Worm (Caenorhabditis elegans) whole organism, late embryonic: ENCODE data around the gene ZK180.8.

Experiments used
- C38D4.7 ChIP-seq: fragments of 200-800 bp; sonication (Bioruptor generic); optimal IDR thresholded peaks from 2 replicates; lab custom pipeline; 2018; ENCODE audit warnings: mild to moderate bottlenecking, missing genetic modification characterization, moderate library complexity, missing compliant biosample characterization
- T23F11.4 ChIP-seq: fragments of 200-800 bp; sonication (Bioruptor generic); optimal IDR thresholded peaks from 2 replicates; lab custom pipeline; 2018; ENCODE audit warnings: mild to moderate bottlenecking, missing genetic modification characterization, missing compliant biosample characterization
- Y22D7AL.16 ChIP-seq: sonication (generic microtip); optimal IDR thresholded peaks from 2 replicates; lab custom pipeline; 2016; ENCODE audit warnings: missing genetic modification characterization, missing compliant biosample characterization
- ahr-1 ChIP-seq: sonication (generic microtip); optimal IDR thresholded peaks from 2 replicates; lab custom pipeline; 2016; ENCODE audit warnings: missing genetic modification characterization, missing compliant biosample characterization
- ama-1 ChIP-seq: fragments of 150-350 bp; optimal IDR thresholded peaks from 2 replicates; lab custom pipeline; 2014
- ceh-14 ChIP-seq: sonication (generic microtip); optimal IDR thresholded peaks from 2 replicates; lab custom pipeline; 2016; ENCODE audit warnings: missing genotype, missing genetic modification characterization, missing compliant biosample characterization
- ceh-2 ChIP-seq: sonication (generic microtip); optimal IDR thresholded peaks from 2 replicates; lab custom pipeline; 2016; ENCODE audit warnings: missing genotype, missing genetic modification characterization, missing compliant biosample characterization
- ceh-22 ChIP-seq: sonication (generic microtip); optimal IDR thresholded peaks from 2 replicates; lab custom pipeline; 2017; ENCODE audit warnings: missing biosample characterization, missing genetic modification characterization
- ceh-24 ChIP-seq: sonication (generic microtip); optimal IDR thresholded peaks from 2 replicates; lab custom pipeline; 2016; ENCODE audit warnings: mild to moderate bottlenecking, missing genetic modification characterization, missing compliant biosample characterization
- ceh-31 ChIP-seq: sonication (generic microtip); optimal IDR thresholded peaks from 2 replicates; lab custom pipeline; 2016; ENCODE audit warnings: missing genetic modification characterization, missing compliant biosample characterization
- ceh-45 ChIP-seq: fragments of 200-800 bp; sonication (Bioruptor generic); IDR thresholded peaks from 2 replicates; pipeline ENCODE4 v1.3.6; 2022; ENCODE audit warnings: missing genetic modification reagents, missing genetic modification characterization, missing compliant biosample characterization
- ceh-6 ChIP-seq: fragments of 200-800 bp; sonication (Bioruptor generic); optimal IDR thresholded peaks from 2 replicates; lab custom pipeline; 2018; ENCODE audit warnings: mild to moderate bottlenecking, missing genetic modification characterization, missing compliant biosample characterization
- elt-2 ChIP-seq: sonication (generic microtip); optimal IDR thresholded peaks from 2 replicates; lab custom pipeline; 2016; ENCODE audit warnings: missing genetic modification reagents, missing genetic modification characterization, missing compliant biosample characterization
- fax-1 ChIP-seq: sonication (generic microtip); optimal IDR thresholded peaks from 2 replicates; lab custom pipeline; 2016; ENCODE audit warnings: missing genotype, missing genetic modification characterization, missing compliant biosample characterization
- fkh-6 ChIP-seq: sonication (generic microtip); optimal IDR thresholded peaks from 2 replicates; lab custom pipeline; 2016; ENCODE audit warnings: missing genetic modification characterization, missing compliant biosample characterization
- hlh-13 ChIP-seq: fragments of 200-800 bp; sonication (Bioruptor generic); optimal IDR thresholded peaks from 2 replicates; lab custom pipeline; 2018; ENCODE audit warnings: mild to moderate bottlenecking, missing genetic modification characterization, missing compliant biosample characterization
- hlh-30 ChIP-seq: sonication (generic microtip); optimal IDR thresholded peaks from 2 replicates; lab custom pipeline; 2017; ENCODE audit warnings: antibody characterized with exemption, missing genetic modification characterization, missing compliant biosample characterization; ENCODE audit not compliant: insufficient read depth
- hlh-6 ChIP-seq: sonication (generic microtip); optimal IDR thresholded peaks from 2 replicates; lab custom pipeline; 2016; ENCODE audit warnings: missing genotype, missing genetic modification characterization, missing compliant biosample characterization
- lin-11 ChIP-seq: fragments of 200-800 bp; sonication (Bioruptor generic); optimal IDR thresholded peaks from 2 replicates; lab custom pipeline; 2018; ENCODE audit warnings: mild to moderate bottlenecking, missing genetic modification characterization, missing compliant biosample characterization
- nhr-11 ChIP-seq: fragments of 150-350 bp; optimal IDR thresholded peaks from 2 replicates; lab custom pipeline; 2014; ENCODE audit warnings: missing biosample characterization, missing genetic modification characterization
- nhr-232 ChIP-seq: sonication (generic microtip); optimal IDR thresholded peaks from 2 replicates; lab custom pipeline; 2016; ENCODE audit warnings: missing genetic modification characterization, missing compliant biosample characterization
- npax-4 ChIP-seq: sonication (generic microtip); optimal IDR thresholded peaks from 2 replicates; lab custom pipeline; 2016; ENCODE audit warnings: missing genetic modification characterization, missing compliant biosample characterization
- odd-2 ChIP-seq: sonication (generic microtip); optimal IDR thresholded peaks from 2 replicates; lab custom pipeline; 2017; ENCODE audit warnings: antibody characterized with exemption, mild to moderate bottlenecking, missing genetic modification characterization, missing compliant biosample characterization
- pax-1 ChIP-seq: fragments of 150-350 bp; optimal IDR thresholded peaks from 2 replicates; lab custom pipeline; 2014; ENCODE audit warnings: missing biosample characterization, missing genetic modification characterization
- pha-4 ChIP-seq: fragments of 150-350 bp; optimal IDR thresholded peaks from 2 replicates; lab custom pipeline; 2018; ENCODE audit warnings: missing biosample characterization, missing genetic modification reagents, missing genetic modification characterization
- pros-1 ChIP-seq: fragments of 150-350 bp; optimal IDR thresholded peaks from 2 replicates; lab custom pipeline; 2014; ENCODE audit warnings: missing biosample characterization, missing genetic modification reagents, missing genetic modification characterization
- ref-2 ChIP-seq: sonication (generic microtip); optimal IDR thresholded peaks from 2 replicates; lab custom pipeline; 2016; ENCODE audit warnings: missing genetic modification characterization, missing compliant biosample characterization
- rnt-1 ChIP-seq: sonication (generic microtip); optimal IDR thresholded peaks from 2 replicates; lab custom pipeline; 2016; ENCODE audit warnings: missing genetic modification characterization, missing compliant biosample characterization
- syd-9 ChIP-seq: sonication (generic microtip); optimal IDR thresholded peaks from 2 replicates; lab custom pipeline; 2016; ENCODE audit warnings: mild to moderate bottlenecking, missing genetic modification characterization, moderate library complexity, missing compliant biosample characterization
- tbx-2 ChIP-seq: sonication (generic microtip); optimal IDR thresholded peaks from 2 replicates; lab custom pipeline; 2016; ENCODE audit warnings: missing genetic modification characterization, missing compliant biosample characterization
- tbx-7 ChIP-seq: sonication (generic microtip); optimal IDR thresholded peaks from 2 replicates; lab custom pipeline; 2016; ENCODE audit warnings: missing genotype, missing genetic modification characterization, missing compliant biosample characterization
- unc-55 ChIP-seq: sonication (generic microtip); optimal IDR thresholded peaks from 2 replicates; lab custom pipeline; 2017; ENCODE audit warnings: missing biosample characterization, missing genetic modification reagents, missing genetic modification characterization
- unc-86 ChIP-seq: sonication (generic microtip); optimal IDR thresholded peaks from 2 replicates; lab custom pipeline; 2016; ENCODE audit warnings: missing genetic modification characterization, missing compliant biosample characterization
- ztf-16 ChIP-seq: sonication (generic microtip); optimal IDR thresholded peaks from 2 replicates; lab custom pipeline; 2017; ENCODE audit warnings: missing genetic modification characterization, missing compliant biosample characterization

ZK180.8 gene

DNA sequence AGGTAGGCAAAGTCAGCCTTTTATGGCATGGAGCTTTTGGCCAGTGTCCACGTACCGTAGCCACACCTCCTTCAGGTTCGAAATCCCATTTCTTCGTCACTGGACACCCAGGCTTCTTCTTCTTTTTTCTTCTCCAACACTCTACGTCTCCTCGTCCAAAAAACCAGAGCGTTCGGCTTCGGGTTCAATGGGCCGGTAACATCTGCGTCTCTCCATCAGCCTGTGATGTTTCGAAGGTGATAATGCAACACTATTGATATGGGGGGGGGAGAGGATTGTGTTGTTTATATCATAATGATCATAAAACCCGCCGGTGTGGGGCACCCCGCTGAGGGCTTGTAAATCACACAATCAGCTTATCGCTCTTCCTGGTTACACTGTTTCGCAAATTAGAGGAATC is 13.4 kb upstream of the ZK180.8 start, which contains the start of gene ZK180.6:
ZK180.6 (minus strand) TSS at position 101 of the 400 bp plus-strand sequence.
- no peak for TF ChIP-seq ceh-22 (tag; lab: Kevin White, UChicago)
- no peak for TF ChIP-seq pros-1
- no peak for TF ChIP-seq odd-2 (tag; lab: Kevin White, UChicago)
- no peak for TF ChIP-seq Y22D7AL.16
- TF ChIP-seq tbx-2 (tag; lab: Kevin White, UChicago) = no peak
- no peak for TF ChIP-seq pha-4 (tag; lab: Kevin White, UChicago)
- TF ChIP-seq fkh-6 (tag; lab: Kevin White, UChicago) = no peak
- no peak for TF ChIP-seq fax-1
- TF ChIP-seq ceh-31 = no peak
- no peak for TF ChIP-seq hlh-13 (GFP tag; lab: Kevin White, UChicago)
- no peak for TF ChIP-seq nhr-11 (tag; lab: Kevin White, UChicago)
- TF ChIP-seq hlh-30 = no peak
- TF ChIP-seq unc-86 (tag; lab: Kevin White, UChicago) = no peak
- no peak for TF ChIP-seq nhr-232 (tag; lab: Kevin White, UChicago)
- TF ChIP-seq ahr-1 (tag; lab: Kevin White, UChicago) = no peak
- no peak for TF ChIP-seq npax-4 (tag; lab: Kevin White, UChicago)

DNA sequence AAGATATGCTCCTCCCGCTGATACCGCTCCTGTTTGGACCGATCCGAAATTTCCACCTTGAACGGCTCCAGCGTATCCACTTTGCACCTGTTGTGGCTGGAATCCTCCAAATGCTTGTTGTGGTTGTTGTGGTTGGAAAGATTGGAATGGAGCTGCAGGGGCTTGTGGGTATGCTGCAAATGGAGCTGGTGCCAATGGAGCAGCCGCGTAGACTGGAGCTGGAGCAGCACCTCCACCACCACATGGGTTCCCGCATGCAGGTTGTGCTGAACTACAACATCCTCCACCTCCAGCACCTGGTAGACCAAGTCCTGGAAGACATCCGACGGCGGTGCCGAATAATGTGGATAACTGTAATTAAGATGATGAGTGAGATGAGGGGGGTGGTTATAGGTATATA is 11.9 kb upstream of the ZK180.8 start:
- TF ChIP-seq nhr-11 (tag; lab: Kevin White, UChicago) = no peak
- no peak for TF ChIP-seq nhr-232 (tag; lab: Kevin White, UChicago)
- no peak for TF ChIP-seq tbx-7 (tag; lab: Kevin White, UChicago)
- no peak for TF ChIP-seq unc-55 (GFP tag; lab: Kevin White, UChicago)
- no peak for TF ChIP-seq ztf-16 (tag; lab: Kevin White, UChicago)
- no peak for TF ChIP-seq pax-1 (tag; lab: Kevin White, UChicago)
- TF ChIP-seq hlh-30 = no peak
- TF ChIP-seq T23F11.4 (GFP tag; lab: Kevin White, UChicago) = no peak
- TF ChIP-seq ceh-14 = no peak

DNA sequence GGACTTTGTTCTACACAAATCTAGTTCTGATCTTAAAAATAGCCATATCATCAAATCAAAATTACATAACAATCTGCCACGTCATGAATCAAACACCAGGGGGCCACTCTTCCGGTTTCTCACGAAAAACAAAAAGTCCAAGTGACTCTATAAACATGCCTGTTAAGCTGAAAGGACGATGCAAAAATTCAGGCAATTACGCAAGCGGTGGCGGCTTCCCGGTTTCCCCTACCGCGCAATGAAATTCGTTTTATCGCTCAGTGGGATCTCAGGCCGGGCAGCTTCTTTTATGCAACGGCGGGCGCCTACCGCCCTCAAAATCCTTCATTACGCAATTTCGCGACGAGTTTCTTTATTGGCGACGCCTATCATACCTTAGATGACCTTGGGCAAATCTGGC is 8.2 kb upstream of the ZK180.8 start:
- TF ChIP-seq rnt-1 (peak; percentile 9), ceh-22 (tag; lab: Kevin White, UChicago) (no peak)
- TF ChIP-seq, all 69 proteins: peak for 1

DNA sequence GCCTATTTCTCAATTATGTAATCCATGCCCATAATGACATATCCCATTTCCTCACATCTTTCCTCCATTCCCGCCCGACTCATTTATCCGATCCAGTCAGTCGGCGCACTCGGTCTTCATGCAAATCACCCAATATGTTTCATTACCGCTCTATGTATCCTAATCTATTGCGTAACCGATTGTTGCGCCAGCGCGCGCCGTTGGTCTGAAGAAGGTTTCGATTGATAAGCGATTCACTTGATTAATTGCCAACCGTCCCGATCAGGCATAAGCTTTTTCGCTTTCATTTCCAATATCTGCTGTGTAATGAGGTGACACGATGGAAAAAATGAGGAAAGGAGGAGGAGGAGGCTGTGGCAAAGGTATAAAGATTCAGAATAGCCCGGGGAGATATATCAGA is 6.6 kb upstream of the ZK180.8 start:
- TF ChIP-seq ref-2 (tag; lab: Kevin White, UChicago) (peak; percentile 60), hlh-13 (GFP tag; lab: Kevin White, UChicago) (no peak), syd-9 (no peak)

DNA sequence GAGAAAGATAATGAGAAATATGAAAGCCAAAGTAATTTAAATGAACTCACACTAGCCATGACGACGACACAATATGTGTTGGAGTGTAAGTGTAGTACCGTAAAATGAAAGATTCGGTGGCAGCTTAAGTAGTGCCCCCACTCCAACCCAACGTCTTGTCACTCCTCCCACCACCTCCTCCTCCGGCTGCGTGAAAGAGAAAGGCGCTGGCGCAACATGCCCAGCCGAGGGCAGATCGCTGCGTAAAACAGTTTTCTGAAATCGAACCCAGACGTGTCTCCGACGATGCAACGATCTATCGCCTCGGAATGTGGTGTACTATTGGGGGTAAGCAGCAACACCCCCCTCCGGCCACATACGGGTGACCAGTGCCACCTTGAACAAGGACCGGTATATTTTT is 5.5 kb upstream of the ZK180.8 start, which contains the start of gene ZK180.5:
ZK180.5 (minus strand) TSS at position 101 of the 400 bp plus-strand sequence.
- TF ChIP-seq ceh-6 (GFP tag; lab: Kevin White, UChicago) (no peak), elt-2 (tag; lab: Kevin White, UChicago) (no peak), Y22D7AL.16 (no peak), syd-9 (no peak), ztf-16 (tag; lab: Kevin White, UChicago) (no peak), hlh-6 (tag; lab: Kevin White, UChicago) (no peak), lin-11 (tag; lab: Kevin White, UChicago) (no peak)

DNA sequence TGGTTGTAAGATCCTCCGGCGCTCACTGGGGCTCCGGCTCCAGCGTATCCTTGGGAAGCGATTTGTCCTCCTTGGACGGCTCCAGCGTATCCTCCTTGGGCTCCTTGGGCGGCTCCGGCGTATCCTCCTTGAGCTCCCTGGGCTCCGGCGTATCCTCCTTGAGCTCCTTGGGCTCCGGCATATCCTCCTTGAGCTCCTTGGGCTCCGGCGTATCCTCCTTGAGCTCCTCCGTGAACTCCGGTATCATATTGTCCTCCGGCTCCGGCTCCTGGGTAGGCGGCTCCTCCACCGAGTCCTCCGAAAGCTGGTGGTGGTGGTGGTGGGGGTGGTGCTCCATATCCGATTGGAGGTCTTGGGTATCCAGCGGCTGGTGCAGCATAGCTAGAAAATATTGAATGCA is 5.0 kb upstream of the ZK180.8 start:
- TF ChIP-seq odd-2 (tag; lab: Kevin White, UChicago) (no peak), ceh-45 (GFP tag; lab: Robert Waterston, UW) (no peak), unc-86 (tag; lab: Kevin White, UChicago) (no peak), ceh-2 (no peak), ceh-14 (no peak), C38D4.7 (GFP tag; lab: Kevin White, UChicago) (no peak), pha-4 (tag; lab: Kevin White, UChicago) (no peak), ceh-24 (tag; lab: Kevin White, UChicago) (no peak), hlh-13 (GFP tag; lab: Kevin White, UChicago) (no peak), ama-1 (lab: Kevin White, UChicago) (no peak)
- TF ChIP-seq, all 69 proteins: peak for 0
